4 fruit fly cellular contexts compared by ENCODE assay signal in genomic region chr3R:16247027-16247426, dm6.
TF ChIP-seq lines count a peak whose summit lies in the region.

No protein-coding gene starts in this region.

- no peak for TF ChIP-seq CTCF in whole organism, embryonic (GFP tag; optimal IDR thresholded peaks at IDR 0.05; lab: Kevin White, UChicago)

TF ChIP-seq in whole organism, embryonic, 481 proteins besides CTCF, POLR2A, EP300 and RAD21:
- TF ChIP-seq zen (tag; optimal IDR thresholded peaks at IDR 0.05; lab: Kevin White, UChicago) (peak; percentile 21), pita (GFP tag; optimal IDR thresholded peaks at IDR 0.05; lab: Kevin White, UChicago) (no peak), Blimp-1 (GFP tag; optimal IDR thresholded peaks at IDR 0.05; lab: Kevin White, UChicago) (peak; percentile 51), Ets65A (GFP tag; lab: Kevin White, UChicago) (peak; percentile 2), CG10274 (GFP tag; optimal IDR thresholded peaks at IDR 0.05; lab: Kevin White, UChicago) (no peak), CG15269 (tag; optimal IDR thresholded peaks at IDR 0.05; lab: Kevin White, UChicago) (no peak), CG8478 (optimal IDR thresholded peaks at IDR 0.05; lab: Kevin White, UChicago) (peak; percentile 50), Med (GFP tag; lab: Kevin White, UChicago) (peak; percentile 52), CG6791 (GFP tag; IDR thresholded peaks at IDR 0.05; lab: Robert Waterston, UW; ENCODE audit: partially characterized antibody) (no peak), CG33557 (GFP tag; optimal IDR thresholded peaks at IDR 0.05; lab: Kevin White, UChicago) (no peak), crol (GFP tag; IDR thresholded peaks at IDR 0.05; lab: Robert Waterston, UW) (0 out of 2 replicates have a peak, but pooled peaks have one; percentile 12), ftz-f1 (GFP tag; optimal IDR thresholded peaks at IDR 0.05; lab: Kevin White, UChicago) (no peak), chinmo (GFP tag; IDR thresholded peaks at IDR 0.05; lab: Robert Waterston, UW; ENCODE audit: partially characterized antibody) (0 out of 4 replicates have a peak, but pooled peaks have one; percentile 59)

TF ChIP-seq in whole organism, prepupa, 60 proteins besides CTCF, POLR2A, EP300 and RAD21:
- TF ChIP-seq Met (GFP tag; optimal IDR thresholded peaks at IDR 0.05; lab: Kevin White, UChicago), result no peak
- peak in 1 of 2 experiments; percentile 34 for TF ChIP-seq ss (GFP tag; optimal IDR thresholded peaks at IDR 0.05; lab: Kevin White, UChicago)
- TF ChIP-seq Eip78C (GFP tag; lab: Kevin White, UChicago), result peak; percentile 28
- TF ChIP-seq CG16779 (tag; optimal IDR thresholded peaks at IDR 0.05; lab: Kevin White, UChicago), result no peak

TF ChIP-seq in whole organism, pupa, 21 proteins besides CTCF, POLR2A, EP300 and RAD21:
- TF ChIP-seq Pif1A (GFP tag; optimal IDR thresholded peaks at IDR 0.05; lab: Kevin White, UChicago) (no peak), CG13204 (GFP tag; optimal IDR thresholded peaks at IDR 0.05; lab: Kevin White, UChicago) (peak; percentile 26), EcR (GFP tag; optimal IDR thresholded peaks at IDR 0.05; lab: Kevin White, UChicago) (peak; percentile 31)

TF ChIP-seq in whole organism, wandering third instar larva, 38 proteins besides CTCF, POLR2A, EP300 and RAD21:
- no peak for TF ChIP-seq woc (GFP tag; optimal IDR thresholded peaks at IDR 0.05; lab: Kevin White, UChicago)
- no peak for TF ChIP-seq usp (GFP tag; optimal IDR thresholded peaks at IDR 0.05; lab: Kevin White, UChicago)
- no peak for TF ChIP-seq lola (GFP tag; optimal IDR thresholded peaks at IDR 0.05; lab: Kevin White, UChicago)
- no peak for TF ChIP-seq Dif (GFP tag; optimal IDR thresholded peaks at IDR 0.05; lab: Kevin White, UChicago; ENCODE audit: partially characterized antibody)
- no peak for TF ChIP-seq Rel (GFP tag; optimal IDR thresholded peaks at IDR 0.05; lab: Kevin White, UChicago)
- peak; percentile 90 for TF ChIP-seq Rel (tag; optimal IDR thresholded peaks at IDR 0.05; lab: Kevin White, UChicago)
- TF ChIP-seq CG9705 (GFP tag; optimal IDR thresholded peaks at IDR 0.05; lab: Kevin White, UChicago), result no peak
- no peak for TF ChIP-seq Hr83 (GFP tag; optimal IDR thresholded peaks at IDR 0.05; lab: Kevin White, UChicago; ENCODE audit: poor library complexity, severe bottlenecking)
- TF ChIP-seq Vsx2 (GFP tag; optimal IDR thresholded peaks at IDR 0.05; lab: Kevin White, UChicago; ENCODE audit: partially characterized antibody), result no peak

Comparison
In these comparisons a context has a peak if more than half of its experiments do, and no peak if none do; other contexts are left out.
1. Of the 7 proteins assayed by ChIP-seq in both whole organism, embryonic and whole organism, prepupa: peak only in whole organism, embryonic: Blimp-1; only in whole organism, prepupa: none; in both: none; in neither: 6.